Fruit fly (Drosophila melanogaster) whole organism, embryonic: ENCODE measurements around the gene CG5902.

ENCODE experiments used
- Ada2b ChIP-seq: fragments of 200-800 bp; sonication (Bioruptor generic); IDR thresholded peaks from 2 replicates; pipeline ENCODE4 v1.3.6; 2022; ENCODE audit warnings: missing biosample characterization, missing genetic modification characterization
- Adf1 ChIP-seq: fragments of 200-800 bp; sonication (Bioruptor generic); IDR thresholded peaks from 2 replicates; pipeline ENCODE4 v1.3.6; 2022; ENCODE audit warnings: missing biosample characterization, missing genetic modification characterization
- Antp ChIP-seq: fragments of 200-800 bp; sonication (Bioruptor generic); optimal IDR thresholded peaks from 3 replicates; lab custom pipeline; 2016; ENCODE audit warnings: missing biosample characterization, missing genetic modification characterization
- CG11723 ChIP-seq: fragments of 200-800 bp; sonication (Bioruptor generic); optimal IDR thresholded peaks from 2 replicates; lab custom pipeline; 2017; ENCODE audit warnings: missing biosample characterization, mild to moderate bottlenecking, missing genetic modification characterization
- CG12104 ChIP-seq: fragments of 200-800 bp; sonication (Bioruptor generic); optimal IDR thresholded peaks from 3 replicates; lab custom pipeline; 2016; ENCODE audit warnings: missing biosample characterization, missing genetic modification characterization
- CG12236 ChIP-seq: fragments of 200-800 bp; sonication (Bioruptor generic); optimal IDR thresholded peaks from 2 replicates; lab custom pipeline; 2016; ENCODE audit warnings: missing biosample characterization, missing genetic modification characterization
- CG13123 ChIP-seq: fragments of 200-800 bp; sonication (Bioruptor generic); optimal IDR thresholded peaks from 2 replicates; lab custom pipeline; 2016; ENCODE audit warnings: missing biosample characterization, missing genetic modification characterization
- CG14014 ChIP-seq: fragments of 200-800 bp; sonication (Bioruptor generic); IDR thresholded peaks from 2 replicates; pipeline ENCODE4 v1.3.6; 2022; ENCODE audit warnings: missing biosample characterization, missing genetic modification characterization
- CG17328 ChIP-seq: fragments of 200-800 bp; sonication (Bioruptor generic); IDR thresholded peaks from 2 replicates; pipeline ENCODE4 v1.3.6; 2022; ENCODE audit warnings: missing biosample characterization, missing genetic modification characterization
- CG18619 ChIP-seq: fragments of 200-800 bp; sonication (Bioruptor generic); optimal IDR thresholded peaks from 3 replicates; lab custom pipeline; 2017; ENCODE audit warnings: missing biosample characterization, mild to moderate bottlenecking, missing genetic modification characterization
- CG2120 ChIP-seq: fragments of 200-800 bp; sonication (Bioruptor generic); optimal IDR thresholded peaks from 3 replicates; lab custom pipeline; 2016; ENCODE audit warnings: missing biosample characterization, missing genetic modification characterization
- CG2129 ChIP-seq: fragments of 200-800 bp; sonication (Bioruptor generic); IDR thresholded peaks from 2 replicates; pipeline ENCODE4 v1.3.6; 2022; ENCODE audit warnings: missing biosample characterization, missing genetic modification characterization; ENCODE audit not compliant: partially characterized antibody
- CG2678 ChIP-seq: fragments of 200-800 bp; sonication (Bioruptor generic); optimal IDR thresholded peaks from 3 replicates; lab custom pipeline; 2019; ENCODE audit warnings: missing biosample characterization, mild to moderate bottlenecking, missing genetic modification characterization, moderate library complexity
- CG2889 ChIP-seq: fragments of 200-800 bp; sonication (Bioruptor generic); IDR thresholded peaks from 3 replicates; pipeline ENCODE4 v1.3.6; 2022; ENCODE audit warnings: missing biosample characterization, missing genetic modification characterization
- CG31224 ChIP-seq: fragments of 200-800 bp; sonication (Bioruptor generic); IDR thresholded peaks from 2 replicates; pipeline ENCODE4 v1.3.6; 2022; ENCODE audit warnings: missing biosample characterization, missing genetic modification characterization
- CG33213 ChIP-seq: fragments of 200-800 bp; sonication (Bioruptor generic); optimal IDR thresholded peaks from 3 replicates; lab custom pipeline; 2016; ENCODE audit warnings: missing biosample characterization, missing genetic modification characterization
- CG5953 ChIP-seq: fragments of 200-800 bp; sonication (Bioruptor generic); IDR thresholded peaks from 2 replicates; pipeline ENCODE4 v1.3.6; 2022; ENCODE audit warnings: missing biosample characterization, missing genetic modification characterization
- CG6654 ChIP-seq: fragments of 200-800 bp; sonication (Bioruptor generic); optimal IDR thresholded peaks from 2 replicates; lab custom pipeline; 2017; ENCODE audit warnings: missing biosample characterization, mild to moderate bottlenecking, missing genetic modification characterization
- CG6689 ChIP-seq: fragments of 200-800 bp; sonication (Bioruptor generic); IDR thresholded peaks from 2 replicates; pipeline ENCODE4 v1.3.6; 2022; ENCODE audit warnings: missing biosample characterization, missing genetic modification characterization
- CG7745 ChIP-seq: fragments of 200-800 bp; sonication (Bioruptor generic); optimal IDR thresholded peaks from 2 replicates; lab custom pipeline; 2018; ENCODE audit warnings: missing biosample characterization, mild to moderate bottlenecking, missing genetic modification characterization, moderate library complexity
- CkIIα-i1 ChIP-seq: fragments of 200-800 bp; sonication (Bioruptor generic); IDR thresholded peaks from 2 replicates; pipeline ENCODE4 v1.3.6; 2022; ENCODE audit warnings: missing biosample characterization, missing genetic modification characterization
- Dad ChIP-seq: fragments of 200-800 bp; sonication (Bioruptor generic); optimal IDR thresholded peaks from 3 replicates; lab custom pipeline; 2016; ENCODE audit warnings: missing biosample characterization, missing genetic modification characterization
- Dek ChIP-seq: fragments of 200-800 bp; sonication (Bioruptor generic); optimal IDR thresholded peaks from 3 replicates; lab custom pipeline; 2019; ENCODE audit warnings: missing biosample characterization, mild to moderate bottlenecking, missing genetic modification characterization, moderate library complexity
- Doc2 ChIP-seq: fragments of 200-800 bp; sonication (Bioruptor generic); IDR thresholded peaks from 2 replicates; pipeline ENCODE4 v1.3.6; 2022; ENCODE audit warnings: missing biosample characterization, missing genetic modification characterization
- Elba2 ChIP-seq: fragments of 200-800 bp; sonication (Bioruptor generic); optimal IDR thresholded peaks from 3 replicates; lab custom pipeline; 2016; ENCODE audit warnings: missing biosample characterization, missing genetic modification characterization
- Gug ChIP-seq: fragments of 200-800 bp; sonication (Bioruptor generic); IDR thresholded peaks from 4 replicates; pipeline ENCODE4 v1.3.6; 2022; ENCODE audit warnings: missing biosample characterization, missing genetic modification characterization
- HLH54F ChIP-seq: fragments of 200-800 bp; sonication (Bioruptor generic); optimal IDR thresholded peaks from 3 replicates; lab custom pipeline; 2016; ENCODE audit warnings: missing biosample characterization, missing genetic modification characterization
- Hmr ChIP-seq: fragments of 200-800 bp; sonication (Bioruptor generic); optimal IDR thresholded peaks from 3 replicates; lab custom pipeline; 2017; ENCODE audit warnings: mild to moderate bottlenecking, missing biosample characterization, missing genetic modification reagents, missing genetic modification characterization
- Hr78 ChIP-seq, 2 experiments: fragments of 200-800 bp in 1 of 2; fragments of >200 bp in 1 of 2; sonication (Bioruptor generic) in 1 of 2; optimal IDR thresholded peaks; 2 replicates each; lab custom pipeline; 2017 to 2019; ENCODE audit warnings: missing biosample characterization in 2 of 2, missing genetic modification characterization in 2 of 2, mild to moderate bottlenecking in 1 of 2, moderate library complexity in 1 of 2
- Lpt ChIP-seq: fragments of >200 bp; optimal IDR thresholded peaks from 2 replicates; lab custom pipeline; 2018; ENCODE audit warnings: missing biosample characterization, missing genetic modification characterization
- Mad ChIP-seq: fragments of 200-800 bp; sonication (Bioruptor generic); optimal IDR thresholded peaks from 2 replicates; lab custom pipeline; 2016; ENCODE audit warnings: missing biosample characterization, missing genetic modification characterization
- Ravus ChIP-seq: fragments of 200-800 bp; sonication (Bioruptor generic); IDR thresholded peaks from 2 replicates; pipeline ENCODE4 v1.3.6; 2022; ENCODE audit warnings: missing biosample characterization, missing genetic modification characterization
- aop ChIP-seq: fragments of 200-800 bp; sonication (Bioruptor generic); IDR thresholded peaks from 2 replicates; pipeline ENCODE4 v1.3.6; 2022; ENCODE audit warnings: missing biosample characterization, missing genetic modification characterization
- gcm ChIP-seq: fragments of 200-800 bp; sonication (Bioruptor generic); optimal IDR thresholded peaks from 2 replicates; lab custom pipeline; 2019; ENCODE audit warnings: missing biosample characterization, mild to moderate bottlenecking, missing genetic modification characterization, moderate library complexity
- gsb-n ChIP-seq: fragments of 200-800 bp; sonication (Bioruptor generic); optimal IDR thresholded peaks from 3 replicates; lab custom pipeline; 2018; ENCODE audit warnings: missing biosample characterization, mild to moderate bottlenecking, missing genetic modification characterization
- her ChIP-seq: fragments of 200-800 bp; sonication (Bioruptor generic); optimal IDR thresholded peaks from 2 replicates; lab custom pipeline; 2016; ENCODE audit warnings: missing biosample characterization, missing genetic modification characterization
- ind ChIP-seq: fragments of 200-800 bp; sonication (Bioruptor generic); optimal IDR thresholded peaks from 3 replicates; lab custom pipeline; 2016; ENCODE audit warnings: missing biosample characterization, missing genetic modification characterization
- klu ChIP-seq: fragments of 200-800 bp; sonication (Bioruptor generic); IDR thresholded peaks from 2 replicates; pipeline ENCODE4 v1.3.6; 2022; ENCODE audit warnings: missing biosample characterization, missing genetic modification characterization
- lab ChIP-seq: fragments of 200-800 bp; sonication (Bioruptor generic); optimal IDR thresholded peaks from 3 replicates; lab custom pipeline; 2017; ENCODE audit warnings: missing biosample characterization, missing genetic modification characterization, mild to moderate bottlenecking, moderate library complexity, missing genetic modification reagents
- lmd ChIP-seq: fragments of 200-800 bp; sonication (Bioruptor generic); IDR thresholded peaks from 2 replicates; pipeline ENCODE4 v1.3.6; 2022; ENCODE audit warnings: missing biosample characterization, missing genetic modification characterization
- nerfin-1 ChIP-seq: fragments of 200-800 bp; sonication (Bioruptor generic); optimal IDR thresholded peaks from 3 replicates; lab custom pipeline; 2019; ENCODE audit warnings: missing biosample characterization, mild to moderate bottlenecking, missing genetic modification characterization, moderate library complexity
- nmo ChIP-seq: fragments of 200-800 bp; sonication (Bioruptor generic); optimal IDR thresholded peaks from 2 replicates; lab custom pipeline; 2018; ENCODE audit warnings: missing biosample characterization, mild to moderate bottlenecking, missing genetic modification characterization, moderate library complexity
- otp ChIP-seq: fragments of 200-800 bp; sonication (Bioruptor generic); IDR thresholded peaks from 3 replicates; pipeline ENCODE4, ENCODE4 v1.3.6; 2022; ENCODE audit warnings: missing biosample characterization, missing genetic modification characterization
- peb ChIP-seq: fragments of 200-800 bp; sonication (Bioruptor generic); IDR thresholded peaks from 2 replicates; pipeline ENCODE4 v1.3.6; 2022; ENCODE audit warnings: missing biosample characterization, missing genetic modification characterization
- prd ChIP-seq, 3 experiments: fragments of >200 bp in 2 of 3; fragments of 200-800 bp in 1 of 3; sonication (Bioruptor generic) in 1 of 3; optimal IDR thresholded peaks in 2 of 3; IDR thresholded peaks in 1 of 3; 2 replicates in 2 of 3; 3 replicates in 1 of 3; pipeline versions ENCODE4 v1.3.6 to Lab custom; 2017 to 2022; ENCODE audit warnings: missing biosample characterization in 1 of 3, missing genetic modification characterization in 1 of 3
- schlank ChIP-seq: fragments of 200-800 bp; sonication (Bioruptor generic); optimal IDR thresholded peaks from 2 replicates; lab custom pipeline; 2018; ENCODE audit warnings: missing biosample characterization, mild to moderate bottlenecking, missing genetic modification characterization
- slbo ChIP-seq: fragments of 200-800 bp; sonication (Bioruptor generic); IDR thresholded peaks from 2 replicates; pipeline ENCODE4 v1.3.6; 2022; ENCODE audit warnings: missing biosample characterization, missing genetic modification characterization
- unpg ChIP-seq: fragments of 200-800 bp; sonication (Bioruptor generic); optimal IDR thresholded peaks from 3 replicates; lab custom pipeline; 2018; ENCODE audit warnings: missing biosample characterization, mild to moderate bottlenecking, missing genetic modification characterization, moderate library complexity
- zen2 ChIP-seq: fragments of 200-800 bp; sonication (Bioruptor generic); IDR thresholded peaks from 3 replicates; pipeline ENCODE4 v1.3.6; 2022; ENCODE audit warnings: missing biosample characterization, missing genetic modification characterization; ENCODE audit not compliant: partially characterized antibody
- zfh2 ChIP-seq: fragments of 200-800 bp; sonication (Bioruptor generic); optimal IDR thresholded peaks from 2 replicates; lab custom pipeline; 2016; ENCODE audit warnings: missing biosample characterization, missing genetic modification characterization

CG5902 gene

DNA sequence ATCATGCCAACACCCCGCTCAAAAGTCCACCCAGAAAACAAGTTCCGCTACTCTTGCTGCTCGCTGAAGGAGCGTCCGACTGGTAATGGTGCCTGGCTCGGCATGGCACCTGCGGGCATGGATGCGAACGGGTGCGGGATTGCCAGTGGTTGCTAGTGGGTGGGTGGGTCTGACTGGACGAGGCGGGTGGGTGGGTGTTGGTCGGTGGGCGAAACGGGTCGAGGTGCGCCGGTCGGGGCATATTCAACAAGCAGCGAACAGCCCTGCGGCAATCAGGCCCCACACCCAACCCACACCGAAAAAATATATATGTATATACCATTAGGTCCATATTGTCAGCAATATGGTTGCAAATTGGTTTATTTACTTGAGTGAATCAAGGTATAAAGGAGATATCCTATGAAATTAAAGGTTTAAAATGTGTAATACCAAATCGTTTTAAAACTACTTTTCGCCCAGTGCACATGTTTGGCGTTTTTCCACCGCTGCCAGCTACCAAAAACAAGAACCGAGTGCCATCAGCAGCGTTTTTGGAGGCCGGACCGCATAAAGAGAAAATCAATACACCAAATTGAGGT is 24.3 kb downstream of the CG5902 start (continued):
- TF ChIP-seq zfh2 (GFP tag; lab: Kevin White, UChicago) (peak; percentile 20), Dek (peak; percentile 64), CG31224 (GFP tag; lab: Robert Waterston, UW) (peak; percentile 51; the same call in 1 of the 2 replicates), CG18619 (GFP tag; lab: Kevin White, UChicago) (peak; percentile 64), Antp (peak; percentile 9), CG33213 (no peak), CG2678 (tag; lab: Kevin White, UChicago) (peak; percentile 69), CG12104 (GFP tag; lab: Kevin White, UChicago) (peak; percentile 47), Gug (GFP tag; lab: Robert Waterston, UW) (peak; percentile 9; the same call in 1 of the 4 replicates), lmd (GFP tag; lab: Robert Waterston, UW) (peak; percentile 72), CG17328 (GFP tag; lab: Robert Waterston, UW) (0 out of 2 replicates have a peak, but pooled peaks have one; percentile 30), schlank (tag; lab: Kevin White, UChicago) (no peak), Ada2b (peak; percentile 78), Adf1 (GFP tag; lab: Robert Waterston, UW) (peak; percentile 44), lab (peak; percentile 78), prd (optimal IDR thresholded peaks at IDR 0.05; lab: Kevin White, UChicago) (no peak), prd (GFP tag; IDR thresholded peaks at IDR 0.05; lab: Robert Waterston, UW) (peak; percentile 75), CG2129 (GFP tag; lab: Robert Waterston, UW) (no peak), otp (GFP tag; lab: Robert Waterston, UW) (peak; percentile 61; the same call in 1 of the 3 replicates), Hr78 (GFP tag; optimal IDR thresholded peaks at IDR 0.05; lab: Kevin White, UChicago) (peak in 1 of 2 experiments; percentile 43), Elba2 (GFP tag; lab: Kevin White, UChicago) (no peak), Lpt (GFP tag; lab: Kevin White, UChicago) (no peak), CG7745 (no peak), CG14014 (GFP tag; lab: Robert Waterston, UW) (peak; percentile 78), CG11723 (peak; percentile 3), gcm (GFP tag; lab: Kevin White, UChicago) (peak; percentile 38), peb (GFP tag; lab: Robert Waterston, UW) (no peak), CG6689 (GFP tag; lab: Robert Waterston, UW) (peak; percentile 68), CG5953 (GFP tag; lab: Robert Waterston, UW) (no peak), aop (GFP tag; lab: Robert Waterston, UW) (no peak), Mad (peak; percentile 5), CG2889 (GFP tag; lab: Robert Waterston, UW) (0 out of 3 replicates have a peak, but pooled peaks have one; percentile 53), ind (GFP tag; lab: Kevin White, UChicago) (peak; percentile 28), CG6654 (GFP tag; lab: Kevin White, UChicago) (no peak), Ravus (GFP tag; lab: Robert Waterston, UW) (peak; percentile 36), CkIIα-i1 (GFP tag; lab: Robert Waterston, UW) (no peak), Hmr (GFP tag; lab: Kevin White, UChicago) (peak; percentile 74), HLH54F (GFP tag; lab: Kevin White, UChicago) (no peak), zen2 (no peak), Dad (GFP tag; lab: Kevin White, UChicago) (peak; percentile 35), nmo (peak; percentile 65), nerfin-1 (peak; percentile 26), unpg (GFP tag; lab: Kevin White, UChicago) (peak; percentile 69), her (no peak), slbo (peak; percentile 79), CG2120 (peak; percentile 80), klu (no peak), Doc2 (0 out of 2 replicates have a peak, but pooled peaks have one; percentile 18), CG12236 (GFP tag; lab: Kevin White, UChicago) (no peak), CG13123 (GFP tag; lab: Kevin White, UChicago) (no peak), gsb-n (tag; lab: Kevin White, UChicago) (peak; percentile 9)
